Worm (Caenorhabditis elegans) whole organism, L1 larva: Measurements from ENCODE around the gene nkat-1.

ENCODE experiments used
- lsy-2 ChIP-seq, 2 experiments: fragments of 150-350 bp; optimal IDR thresholded peaks; 2 replicates each; lab custom pipeline; 2014; ENCODE audit warnings: missing biosample characterization in 2 of 2, missing genetic modification characterization in 2 of 2
- nhr-11 ChIP-seq: fragments of 150-350 bp; optimal IDR thresholded peaks from 2 replicates; lab custom pipeline; 2014; ENCODE audit warnings: missing biosample characterization, missing genetic modification characterization
- nhr-76 ChIP-seq: sonication (generic microtip); optimal IDR thresholded peaks from 2 replicates; lab custom pipeline; 2017; ENCODE audit warnings: missing biosample characterization, missing genetic modification characterization
- nhr-77 ChIP-seq: fragments of 150-350 bp; optimal IDR thresholded peaks from 2 replicates; lab custom pipeline; 2014; ENCODE audit warnings: missing biosample characterization, missing genetic modification characterization
- xbp-1 ChIP-seq: sonication (generic microtip); optimal IDR thresholded peaks from 2 replicates; lab custom pipeline; 2016; ENCODE audit warnings: missing genetic modification characterization, missing compliant biosample characterization

DNA sequence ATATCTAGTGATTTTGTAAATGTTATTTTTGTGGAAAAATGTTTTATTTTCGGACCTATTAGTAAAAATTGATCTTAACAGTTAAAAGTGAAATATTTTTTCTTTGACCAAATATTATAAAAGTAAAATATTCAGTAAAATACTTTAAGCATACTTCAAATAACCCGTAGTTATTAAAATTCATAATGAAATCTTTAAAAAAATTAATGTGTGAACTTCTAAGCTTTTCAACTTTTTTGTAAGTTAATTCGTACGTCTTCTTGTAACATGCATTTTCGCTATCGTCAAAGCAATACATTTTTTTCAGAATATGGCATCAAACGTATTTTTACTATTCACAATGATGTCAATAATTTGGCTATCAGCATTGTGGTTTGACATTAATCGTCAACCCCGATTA, 35.8 kb upstream of the nkat-1 start, which contains the start of gene C37E2.2:
- TF ChIP-seq xbp-1 (tag; lab: Kevin White, UChicago) (no peak), nhr-11 (tag; lab: Kevin White, UChicago) (no peak), nhr-76 (tag; lab: Kevin White, UChicago) (no peak), lsy-2 (tag; optimal IDR thresholded peaks at IDR 0.05; lab: Kevin White, UChicago) (no peak), nhr-77 (tag; lab: Kevin White, UChicago) (no peak)
